Worm (Caenorhabditis elegans) whole organism, L2 larva: ENCODE data around the gene abu-2.

Experiments
- C34F6.9 ChIP-seq: fragments of 150-350 bp; optimal IDR thresholded peaks from 2 replicates; lab custom pipeline; 2014; ENCODE audit warnings: missing biosample characterization, missing genetic modification characterization
- R02D3.7 ChIP-seq: fragments of 150-350 bp; optimal IDR thresholded peaks from 2 replicates; lab custom pipeline; 2014; ENCODE audit warnings: missing biosample characterization, missing genetic modification characterization
- aly-2 ChIP-seq: fragments of 150-350 bp; optimal IDR thresholded peaks from 2 replicates; lab custom pipeline; 2014; ENCODE audit warnings: missing biosample characterization, missing genetic modification characterization
- blmp-1 ChIP-seq: sonication (generic microtip); optimal IDR thresholded peaks from 2 replicates; lab custom pipeline; 2017; ENCODE audit warnings: missing genetic modification characterization, mild to moderate bottlenecking, missing compliant biosample characterization, antibody characterized with exemption, moderate library complexity; ENCODE audit not compliant: insufficient read depth
- ceh-16 ChIP-seq: fragments of 150-350 bp; optimal IDR thresholded peaks from 2 replicates; lab custom pipeline; 2014; ENCODE audit warnings: missing biosample characterization, missing genetic modification characterization
- ceh-82 ChIP-seq: fragments of 150-350 bp; optimal IDR thresholded peaks from 2 replicates; lab custom pipeline; 2014; ENCODE audit warnings: missing biosample characterization, missing genetic modification characterization
- dmd-4 ChIP-seq: sonication (generic microtip); optimal IDR thresholded peaks from 2 replicates; lab custom pipeline; 2017; ENCODE audit warnings: missing biosample characterization, missing genetic modification characterization
- egl-27 ChIP-seq: sonication (generic microtip); optimal IDR thresholded peaks from 3 replicates; lab custom pipeline; 2017; ENCODE audit warnings: missing biosample characterization, missing genetic modification reagents, missing genetic modification characterization
- elt-3 ChIP-seq: sonication (generic microtip); optimal IDR thresholded peaks from 2 replicates; lab custom pipeline; 2017; ENCODE audit warnings: missing biosample characterization, missing genetic modification characterization
- fos-1 ChIP-seq: fragments of 150-350 bp; optimal IDR thresholded peaks from 2 replicates; lab custom pipeline; 2014; ENCODE audit warnings: missing biosample characterization, missing genetic modification characterization
- gmeb-1 ChIP-seq: fragments of 150-350 bp; optimal IDR thresholded peaks from 2 replicates; lab custom pipeline; 2014; ENCODE audit warnings: missing biosample characterization, missing genetic modification characterization
- lin-13 ChIP-seq: fragments of 150-350 bp; optimal IDR thresholded peaks from 2 replicates; lab custom pipeline; 2014; ENCODE audit warnings: missing biosample characterization, missing genetic modification reagents, missing genetic modification characterization
- lin-39 ChIP-seq: fragments of 150-350 bp; optimal IDR thresholded peaks from 2 replicates; lab custom pipeline; 2014; ENCODE audit warnings: missing biosample characterization, missing genetic modification reagents, missing genetic modification characterization
- lsy-2 ChIP-seq, 2 experiments: fragments of 150-350 bp in 1 of 2; sonication (generic microtip) in 1 of 2; optimal IDR thresholded peaks; 2 replicates each; lab custom pipeline; 2014 to 2017; ENCODE audit warnings: missing biosample characterization in 2 of 2, missing genetic modification characterization in 2 of 2
- mbf-1 ChIP-seq: sonication (generic microtip); optimal IDR thresholded peaks from 2 replicates; lab custom pipeline; 2017; ENCODE audit warnings: missing biosample characterization, missing genetic modification characterization
- mdl-1 ChIP-seq, 2 experiments: fragments of 150-350 bp in 1 of 2; sonication (generic microtip) in 1 of 2; optimal IDR thresholded peaks; 2 replicates each; lab custom pipeline; 2017; ENCODE audit warnings: missing biosample characterization in 2 of 2, missing genetic modification characterization in 2 of 2
- nhr-10 ChIP-seq: sonication (generic microtip); optimal IDR thresholded peaks from 2 replicates; lab custom pipeline; 2017; ENCODE audit warnings: missing biosample characterization, missing genetic modification characterization
- nhr-12 ChIP-seq: fragments of 150-350 bp; optimal IDR thresholded peaks from 2 replicates; lab custom pipeline; 2014; ENCODE audit warnings: missing biosample characterization, missing genetic modification characterization
- nhr-25 ChIP-seq: fragments of 150-350 bp; sonication (generic microtip); optimal IDR thresholded peaks from 3 replicates; lab custom pipeline; 2014; ENCODE audit warnings: missing biosample characterization, missing genetic modification characterization
- peb-1 ChIP-seq: fragments of 150-350 bp; optimal IDR thresholded peaks from 2 replicates; lab custom pipeline; 2014; ENCODE audit warnings: missing biosample characterization, missing genetic modification characterization
- sem-4 ChIP-seq: fragments of 150-350 bp; optimal IDR thresholded peaks from 2 replicates; lab custom pipeline; 2014; ENCODE audit warnings: missing biosample characterization, missing genetic modification reagents, missing genetic modification characterization
- sma-3 ChIP-seq: sonication (generic microtip); optimal IDR thresholded peaks from 2 replicates; lab custom pipeline; 2016; ENCODE audit warnings: missing genetic modification reagents, missing genetic modification characterization, missing compliant biosample characterization
- sma-9 ChIP-seq, 2 experiments: fragments of 150-350 bp in 1 of 2; sonication (generic microtip) in 1 of 2; optimal IDR thresholded peaks; 2 replicates each; lab custom pipeline; 2014 to 2016; ENCODE audit warnings: missing genetic modification characterization in 2 of 2, mild to moderate bottlenecking in 1 of 2, missing biosample characterization in 1 of 2, missing compliant biosample characterization in 1 of 2, missing genetic modification reagents in 1 of 2, moderate library complexity in 1 of 2
- snpc-4 ChIP-seq: fragments of 150-350 bp; optimal IDR thresholded peaks from 2 replicates; lab custom pipeline; 2014; ENCODE audit warnings: missing biosample characterization, missing genetic modification characterization
- zag-1 ChIP-seq: fragments of 150-350 bp; optimal IDR thresholded peaks from 2 replicates; lab custom pipeline; 2014; ENCODE audit warnings: missing biosample characterization, missing genetic modification characterization
- ztf-1 ChIP-seq: fragments of 200-800 bp; sonication (Bioruptor generic); conservative IDR thresholded peaks from 2 replicates; pipeline ENCODE4 v1.3.6; 2022; ENCODE audit warnings: missing genetic modification characterization, missing compliant biosample characterization
- ztf-4 ChIP-seq: fragments of 150-350 bp; optimal IDR thresholded peaks from 2 replicates; lab custom pipeline; 2014; ENCODE audit warnings: missing biosample characterization, missing genetic modification characterization

abu-2 gene

ce11 chrX:1372464-1372863, 38.0 kb downstream of the abu-2 start:
- TF ChIP-seq snpc-4 (tag; lab: Kevin White, UChicago) (peak; percentile 11), nhr-10 (tag; lab: Kevin White, UChicago) (no peak)

- TF ChIP-seq fos-1 (tag; lab: Kevin White, UChicago) (peak; percentile 72), sma-9 (GFP tag; optimal IDR thresholded peaks at IDR 0.05; lab: Kevin White, UChicago) (peak; percentile 49), sma-9 (tag; optimal IDR thresholded peaks at IDR 0.05; lab: Kevin White, UChicago) (no peak), dmd-4 (tag; lab: Kevin White, UChicago) (no peak), blmp-1 (tag; lab: Kevin White, UChicago) (no peak), ztf-1 (GFP tag; lab: Robert Waterston, UW) (no peak), ceh-16 (tag; lab: Kevin White, UChicago) (no peak), gmeb-1 (no peak)
These were observed 38.8 kb downstream of the abu-2 start, which contains the start of gene fbxa-190 for ce11 chrX:1371688-1372087. fbxa-190 (plus strand) TSS chrX:1372012.

- TF ChIP-seq gmeb-1 (peak; percentile 4), sem-4 (no peak)
These were observed 39.6 kb downstream of the abu-2 start, which contains the start of gene F56C3.7 for ce11 chrX:1370736-1371281. F56C3.7 (minus strand) TSS chrX:1370786.

- no peak for TF ChIP-seq peb-1 (tag; lab: Kevin White, UChicago)
- no peak for TF ChIP-seq nhr-10 (tag; lab: Kevin White, UChicago)
- no peak for TF ChIP-seq aly-2 (tag; lab: Kevin White, UChicago)
- no peak for TF ChIP-seq nhr-25 (tag; lab: Kevin White, UChicago)
- TF ChIP-seq nhr-12 (tag; lab: Kevin White, UChicago), result no peak
- TF ChIP-seq fos-1 (tag; lab: Kevin White, UChicago), result no peak
- TF ChIP-seq mbf-1, result no peak
- TF ChIP-seq sem-4, result no peak
- no peak for TF ChIP-seq ceh-16 (tag; lab: Kevin White, UChicago)
- no peak for TF ChIP-seq zag-1 (tag; lab: Kevin White, UChicago)
- TF ChIP-seq sma-9 (GFP tag; optimal IDR thresholded peaks at IDR 0.05; lab: Kevin White, UChicago), result no peak
- no peak for TF ChIP-seq sma-9 (tag; optimal IDR thresholded peaks at IDR 0.05; lab: Kevin White, UChicago)
- TF ChIP-seq egl-27, result no peak
- TF ChIP-seq ztf-4 (tag; lab: Kevin White, UChicago), result no peak
- no peak for TF ChIP-seq mdl-1 (tag; optimal IDR thresholded peaks at IDR 0.05; lab: Kevin White, UChicago)
- TF ChIP-seq ceh-82 (tag; lab: Kevin White, UChicago), result no peak
- no peak for TF ChIP-seq lin-39
- no peak for TF ChIP-seq elt-3 (tag; lab: Kevin White, UChicago)
These were observed 43.0 kb downstream of the abu-2 start, which contains the start of gene dgn-2 for ce11 chrX:1367416-1367815. dgn-2 (minus strand) TSS chrX:1367516.

- TF ChIP-seq sma-3 (GFP tag; lab: Kevin White, UChicago) (no peak), C34F6.9 (tag; lab: Kevin White, UChicago) (no peak), lsy-2 (tag; optimal IDR thresholded peaks at IDR 0.05; lab: Kevin White, UChicago) (no peak), R02D3.7 (tag; lab: Kevin White, UChicago) (no peak), peb-1 (tag; lab: Kevin White, UChicago) (no peak), lin-13 (GFP tag; lab: Kevin White, UChicago) (no peak)
These were observed 49.8 kb downstream of the abu-2 start, which contains the start of gene F56C3.4 for ce11 chrX:1360631-1361030. F56C3.4 (minus strand) TSS chrX:1360731.
